Worm (Caenorhabditis elegans): ENCODE measurements around the gene tnc-2.

Gene tnc-2

ce11 chrII:10443898-10444297 is 22.8 kb upstream of the tnc-2 start:
- TF ChIP-seq fkh-10 (GFP tag; optimal IDR thresholded peaks at IDR 0.05) = no peak
- peak; percentile 72 for TF ChIP-seq elt-2 (tag; optimal IDR thresholded peaks at IDR 0.05)

DNA sequence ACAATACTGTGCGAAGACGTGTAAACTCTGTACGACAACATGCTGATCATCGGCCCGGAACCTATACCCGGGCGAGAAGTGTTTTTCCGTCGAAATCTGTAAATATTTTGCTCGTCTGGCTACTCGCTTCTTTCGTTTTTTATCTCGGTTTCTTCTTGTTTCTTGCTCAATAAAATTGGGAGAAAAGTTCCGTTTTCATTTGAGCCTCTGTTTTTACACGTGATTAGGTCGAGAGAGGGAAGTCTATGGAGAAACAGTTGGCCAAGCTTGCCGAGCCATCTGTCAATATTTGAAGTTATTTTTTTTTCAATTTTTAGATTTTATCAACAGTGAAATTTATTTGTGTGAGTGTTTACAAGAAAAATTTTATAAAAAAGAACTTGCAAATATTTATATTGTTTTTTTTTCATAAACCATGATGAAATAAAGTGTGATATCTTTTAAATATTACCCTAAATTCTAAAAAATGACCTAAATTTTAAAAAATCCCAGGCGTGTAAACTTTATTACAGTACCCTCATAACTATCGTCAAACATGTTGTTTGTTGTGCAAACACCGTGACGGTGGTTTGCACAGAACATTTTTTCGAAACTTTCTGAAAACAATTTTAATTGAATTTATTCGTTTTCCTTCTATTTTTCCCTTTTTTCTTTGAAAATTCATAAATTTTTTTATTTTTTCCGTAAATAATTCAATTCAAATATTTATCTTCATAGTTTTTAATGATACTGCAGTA is 21.5 kb upstream of the tnc-2 start:
- TF ChIP-seq syd-9 (tag; optimal IDR thresholded peaks at IDR 0.05) = no peak
- no peak for TF ChIP-seq unc-55 (GFP tag; optimal IDR thresholded peaks at IDR 0.05)

DNA sequence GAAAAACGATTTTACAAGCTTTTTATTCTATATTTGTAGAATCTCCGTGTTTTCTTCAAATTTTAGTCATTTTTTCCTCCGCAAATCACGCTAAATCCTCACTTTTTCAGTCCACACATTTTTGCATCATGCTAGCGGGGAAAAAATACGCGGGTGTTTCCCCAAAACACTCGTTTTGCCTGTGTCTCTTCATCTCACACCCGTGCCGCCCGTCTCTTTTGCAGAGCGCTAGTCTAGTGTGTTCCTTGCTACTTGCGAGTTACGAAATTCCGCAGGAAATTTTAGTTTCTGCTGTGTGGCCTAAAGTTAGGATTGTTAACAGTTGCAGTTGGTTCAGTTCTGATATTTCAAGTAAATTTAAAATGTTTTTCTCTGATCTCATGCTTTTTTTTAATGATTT is 20.9 kb upstream of the tnc-2 start:
- TF ChIP-seq elt-2 (tag; optimal IDR thresholded peaks at IDR 0.05) (peak; percentile 15), nfya-1 (tag; optimal IDR thresholded peaks at IDR 0.05) (peak; percentile 20), tbx-7 (tag; optimal IDR thresholded peaks at IDR 0.05) (no peak), sdc-2 (tag; optimal IDR thresholded peaks at IDR 0.05) (no peak), ceh-31 (tag; optimal IDR thresholded peaks at IDR 0.05) (no peak), zip-5 (tag; optimal IDR thresholded peaks at IDR 0.05) (no peak), ama-1 (optimal IDR thresholded peaks at IDR 0.05) (no peak), ref-2 (tag; optimal IDR thresholded peaks at IDR 0.05) (no peak), T23F11.4 (GFP tag; optimal IDR thresholded peaks at IDR 0.05) (no peak), npax-4 (tag; optimal IDR thresholded peaks at IDR 0.05) (no peak)

DNA sequence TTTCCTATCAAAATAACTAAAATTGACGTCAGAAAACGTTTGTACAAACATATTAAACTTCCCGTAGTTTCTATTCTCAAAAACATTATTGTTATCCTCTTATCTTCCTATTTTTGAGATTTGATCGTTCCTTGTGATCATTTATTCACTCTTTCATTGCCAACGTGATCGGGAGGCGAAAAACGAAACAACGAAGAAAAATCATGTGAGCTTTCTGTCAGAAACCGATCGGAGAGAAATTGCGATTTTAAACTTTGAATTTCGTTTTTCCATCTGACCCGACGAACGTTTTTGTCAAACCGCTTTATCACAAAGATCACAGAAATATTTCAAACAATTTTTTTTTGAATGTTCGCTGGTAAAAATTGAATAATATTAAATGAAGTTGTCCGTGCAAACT is 20.4 kb upstream of the tnc-2 start:
- no peak for TF ChIP-seq hlh-13 (GFP tag; optimal IDR thresholded peaks at IDR 0.05)
- TF ChIP-seq unc-42 (tag; optimal IDR thresholded peaks at IDR 0.05) = no peak
- TF ChIP-seq fax-1 (tag; optimal IDR thresholded peaks at IDR 0.05) = no peak
- no peak for TF ChIP-seq ref-2 (tag; optimal IDR thresholded peaks at IDR 0.05)
- no peak for TF ChIP-seq ztf-16 (tag; optimal IDR thresholded peaks at IDR 0.05)
- TF ChIP-seq ttx-3 (tag; optimal IDR thresholded peaks at IDR 0.05) = no peak
- no peak for TF ChIP-seq ceh-45 (GFP tag; IDR thresholded peaks at IDR 0.05)
- TF ChIP-seq madf-2 (tag; optimal IDR thresholded peaks at IDR 0.05) = no peak
- no peak for TF ChIP-seq fkh-10 (GFP tag; optimal IDR thresholded peaks at IDR 0.05)
- no peak for TF ChIP-seq F13H6.1 (tag; optimal IDR thresholded peaks at IDR 0.05)
- no peak for TF ChIP-seq npax-4 (tag; optimal IDR thresholded peaks at IDR 0.05)
- TF ChIP-seq nhr-11 (tag; optimal IDR thresholded peaks at IDR 0.05) = no peak
- no peak for TF ChIP-seq sox-2 (GFP tag; IDR thresholded peaks at IDR 0.05)
- no peak for TF ChIP-seq gmeb-2 (tag; optimal IDR thresholded peaks at IDR 0.05)
- no peak for TF ChIP-seq tbx-7 (tag; optimal IDR thresholded peaks at IDR 0.05)
- no peak for TF ChIP-seq unc-3 (GFP tag; conservative IDR thresholded peaks at IDR 0.05)
- no peak for TF ChIP-seq unc-3 (tag; optimal IDR thresholded peaks at IDR 0.05)
- no peak for TF ChIP-seq ceh-19 (GFP tag; optimal IDR thresholded peaks at IDR 0.05)
- no peak for TF ChIP-seq pha-4 (tag; optimal IDR thresholded peaks at IDR 0.05)
- no peak for TF ChIP-seq Y22D7AL.16 (tag; optimal IDR thresholded peaks at IDR 0.05)
- no peak for TF ChIP-seq mec-3 (tag; optimal IDR thresholded peaks at IDR 0.05; ENCODE audit: borderline replicate concordance)

DNA sequence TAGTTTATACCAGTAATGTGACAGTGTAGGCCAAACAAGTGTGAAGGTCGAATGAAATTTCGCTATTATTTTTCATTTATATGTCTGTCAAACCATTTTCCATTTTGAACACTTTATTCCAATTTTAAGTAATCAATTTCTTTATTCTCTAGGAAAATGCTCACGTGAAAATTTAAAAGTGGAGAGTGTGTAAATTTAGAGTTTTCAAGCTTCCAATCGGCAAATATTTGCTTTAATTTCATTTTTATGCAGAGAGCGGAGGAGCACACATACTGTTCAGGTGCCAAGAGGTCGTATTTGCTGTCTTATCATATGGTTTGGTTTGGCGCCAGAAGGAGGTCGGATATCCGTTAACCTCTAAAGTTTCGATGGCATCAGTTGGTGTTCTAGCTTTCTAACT is 19.8 kb upstream of the tnc-2 start:
- no peak for TF ChIP-seq mec-3 (tag; optimal IDR thresholded peaks at IDR 0.05; ENCODE audit: borderline replicate concordance)
- TF ChIP-seq pat-9 (tag; optimal IDR thresholded peaks at IDR 0.05) = no peak
- TF ChIP-seq unc-86 (tag; optimal IDR thresholded peaks at IDR 0.05) = no peak
- TF ChIP-seq nhr-11 (tag; optimal IDR thresholded peaks at IDR 0.05) = no peak
- TF ChIP-seq ceh-34 (tag; optimal IDR thresholded peaks at IDR 0.05) = no peak
- no peak for TF ChIP-seq K02D7.2 (tag; optimal IDR thresholded peaks at IDR 0.05)
- no peak for TF ChIP-seq hlh-6 (tag; optimal IDR thresholded peaks at IDR 0.05)
- TF ChIP-seq T23F11.4 (GFP tag; optimal IDR thresholded peaks at IDR 0.05) = no peak
- no peak for TF ChIP-seq ceh-45 (GFP tag; IDR thresholded peaks at IDR 0.05)

Data from whole organism, late embryonic.